Fruit fly (Drosophila melanogaster) whole organism, adult: ENCODE data around the gene Tollo.

Source experiments
- CG11617 ChIP-seq: fragments of 200-800 bp; sonication (Bioruptor generic); optimal IDR thresholded peaks from 2 replicates; lab custom pipeline; 2017; ENCODE audit warnings: mild to moderate bottlenecking, missing biosample characterization, missing genetic modification reagents, missing genetic modification characterization
- CG12768 ChIP-seq: fragments of 200-800 bp; sonication (Bioruptor generic); optimal IDR thresholded peaks from 2 replicates; lab custom pipeline; 2017; ENCODE audit warnings: missing biosample characterization, missing genetic modification characterization, mild to moderate bottlenecking, moderate library complexity, missing genetic modification reagents
- CG14711 ChIP-seq: fragments of 200-800 bp; sonication (Bioruptor generic); optimal IDR thresholded peaks from 2 replicates; lab custom pipeline; 2018; ENCODE audit warnings: missing biosample characterization, mild to moderate bottlenecking, missing genetic modification characterization, moderate library complexity
- CG33017 ChIP-seq: fragments of 200-800 bp; sonication (Bioruptor generic); optimal IDR thresholded peaks from 2 replicates; lab custom pipeline; 2018; ENCODE audit warnings: missing biosample characterization, mild to moderate bottlenecking, missing genetic modification characterization, moderate library complexity
- CG5204 ChIP-seq: fragments of 200-800 bp; sonication (Bioruptor generic); optimal IDR thresholded peaks from 2 replicates; lab custom pipeline; 2016; ENCODE audit warnings: missing biosample characterization, missing genetic modification characterization
- CG7045 ChIP-seq: fragments of 200-800 bp; sonication (Bioruptor generic); optimal IDR thresholded peaks from 2 replicates; lab custom pipeline; 2017; ENCODE audit warnings: missing biosample characterization, mild to moderate bottlenecking, missing genetic modification characterization
- Crg-1 ChIP-seq: fragments of 200-800 bp; sonication (Bioruptor generic); optimal IDR thresholded peaks from 2 replicates; lab custom pipeline; 2016; ENCODE audit warnings: missing biosample characterization, missing genetic modification characterization
- Hr96 ChIP-seq: fragments of 200-800 bp; sonication (Bioruptor generic); optimal IDR thresholded peaks from 2 replicates; lab custom pipeline; 2016; ENCODE audit warnings: missing biosample characterization, missing genetic modification characterization
- Mnt ChIP-seq: fragments of 200-800 bp; sonication (Bioruptor generic); optimal IDR thresholded peaks from 2 replicates; lab custom pipeline; 2016; ENCODE audit warnings: missing biosample characterization, mild to moderate bottlenecking, missing genetic modification characterization
- cic ChIP-seq: fragments of 200-800 bp; sonication (Bioruptor generic); optimal IDR thresholded peaks from 2 replicates; lab custom pipeline; 2017; ENCODE audit warnings: missing biosample characterization, mild to moderate bottlenecking, missing genetic modification characterization, moderate library complexity
- kay ChIP-seq: fragments of 200-800 bp; sonication (Bioruptor generic); peaks from one replicate; lab custom pipeline; 2016; ENCODE audit warnings: missing biosample characterization, missing genetic modification characterization, borderline replicate concordance
- pad ChIP-seq: fragments of 200-800 bp; sonication (Bioruptor generic); optimal IDR thresholded peaks from 3 replicates; lab custom pipeline; 2017; ENCODE audit warnings: missing biosample characterization, missing genetic modification characterization, mild to moderate bottlenecking, moderate library complexity, missing genetic modification reagents
- tj ChIP-seq: fragments of 200-800 bp; sonication (Bioruptor generic); optimal IDR thresholded peaks from 3 replicates; lab custom pipeline; 2017; ENCODE audit warnings: missing biosample characterization, mild to moderate bottlenecking, missing genetic modification characterization, moderate library complexity
- toe ChIP-seq: fragments of 200-800 bp; sonication (Bioruptor generic); optimal IDR thresholded peaks from 2 replicates; lab custom pipeline; 2016; ENCODE audit warnings: missing biosample characterization, missing genetic modification characterization

DNA sequence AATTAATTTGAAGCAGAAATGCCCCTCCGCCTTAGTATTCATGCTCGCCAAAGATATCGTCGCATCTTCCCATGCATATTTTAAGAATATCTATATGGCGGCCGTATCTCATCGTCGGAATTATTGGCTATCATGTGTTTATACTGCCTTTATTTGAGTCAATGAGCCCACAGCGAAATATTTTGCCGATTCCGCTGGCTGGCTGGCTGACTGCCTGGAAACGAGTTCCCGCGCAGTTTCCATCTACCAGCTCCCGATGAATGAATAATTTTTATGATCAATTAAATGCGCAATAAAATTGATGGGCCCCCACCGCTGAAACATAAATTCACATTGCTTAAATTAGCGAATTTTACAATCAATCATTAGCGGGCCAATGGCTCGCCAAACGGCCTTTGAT lies 8.1 kb downstream of the Tollo start:
- TF ChIP-seq CG5204 (GFP tag; lab: Kevin White, UChicago) = no peak
- no peak for TF ChIP-seq Hr96 (GFP tag; lab: Kevin White, UChicago)
- TF ChIP-seq CG33017 = no peak
- TF ChIP-seq pad = no peak
- no peak for TF ChIP-seq toe
- TF ChIP-seq CG7045 (GFP tag; lab: Kevin White, UChicago) = no peak
- no peak for TF ChIP-seq Crg-1
- no peak for TF ChIP-seq CG14711 (tag; lab: Kevin White, UChicago)
- no peak for TF ChIP-seq kay (GFP tag; lab: Kevin White, UChicago)
- no peak for TF ChIP-seq cic (GFP tag; lab: Kevin White, UChicago)
- TF ChIP-seq Mnt (GFP tag; lab: Kevin White, UChicago) = no peak
- no peak for TF ChIP-seq tj (GFP tag; lab: Kevin White, UChicago)
- no peak for TF ChIP-seq CG11617 (GFP tag; lab: Kevin White, UChicago)
- TF ChIP-seq CG12768 (GFP tag; lab: Kevin White, UChicago) = no peak
